Fruit fly (Drosophila melanogaster) whole organism, pupa: Measurements from ENCODE around the gene CG2233.

Experiments used
- CG10348 ChIP-seq: fragments of 200-800 bp; sonication (Bioruptor generic); IDR thresholded peaks from 2 replicates; pipeline ENCODE4 v1.3.6; 2022; ENCODE audit warnings: missing biosample characterization, missing genetic modification characterization
- CG12605 ChIP-seq: fragments of 200-800 bp; sonication (Bioruptor generic); IDR thresholded peaks from 2 replicates; pipeline ENCODE4 v1.3.6; 2022; ENCODE audit warnings: missing biosample characterization, missing genetic modification characterization
- CG14655 ChIP-seq: fragments of 200-800 bp; sonication (Bioruptor generic); optimal IDR thresholded peaks from 3 replicates; lab custom pipeline; 2017; ENCODE audit warnings: mild to moderate bottlenecking, missing biosample characterization, missing genetic modification reagents, missing genetic modification characterization
- CG15710 ChIP-seq: fragments of 200-800 bp; sonication (Bioruptor generic); optimal IDR thresholded peaks from 2 replicates; lab custom pipeline; 2018; ENCODE audit warnings: missing biosample characterization, mild to moderate bottlenecking, missing genetic modification characterization, moderate library complexity
- CG17806 ChIP-seq: fragments of 200-800 bp; sonication (Bioruptor generic); optimal IDR thresholded peaks from 2 replicates; lab custom pipeline; 2018; ENCODE audit warnings: missing biosample characterization, mild to moderate bottlenecking, missing genetic modification characterization, moderate library complexity
- CG34367 ChIP-seq: fragments of 200-800 bp; sonication (Bioruptor generic); optimal IDR thresholded peaks from 2 replicates; lab custom pipeline; 2018; ENCODE audit warnings: missing biosample characterization, mild to moderate bottlenecking, missing genetic modification characterization
- CG8159 ChIP-seq: fragments of 200-800 bp; sonication (Bioruptor generic); optimal IDR thresholded peaks from 3 replicates; lab custom pipeline; 2018; ENCODE audit warnings: missing biosample characterization, mild to moderate bottlenecking, missing genetic modification characterization, moderate library complexity
- CG8301 ChIP-seq: fragments of 200-800 bp; sonication (Bioruptor generic); optimal IDR thresholded peaks from 2 replicates; lab custom pipeline; 2018; ENCODE audit warnings: missing biosample characterization, mild to moderate bottlenecking, missing genetic modification characterization
- CG9948 ChIP-seq: fragments of 200-800 bp; sonication (Bioruptor generic); optimal IDR thresholded peaks from 2 replicates; lab custom pipeline; 2018; ENCODE audit warnings: missing biosample characterization, mild to moderate bottlenecking, missing genetic modification characterization, moderate library complexity
- EcR ChIP-seq: fragments of 200-800 bp; sonication (Bioruptor generic); optimal IDR thresholded peaks from 3 replicates; lab custom pipeline; 2019; ENCODE audit warnings: missing biosample characterization, missing genetic modification characterization, mild to moderate bottlenecking, moderate library complexity, missing genetic modification reagents
- Pif1B ChIP-seq: fragments of 200-800 bp; sonication (Bioruptor generic); optimal IDR thresholded peaks from 3 replicates; lab custom pipeline; 2016; ENCODE audit warnings: missing biosample characterization, missing genetic modification characterization
- fd96Ca ChIP-seq: fragments of 200-800 bp; sonication (Bioruptor generic); IDR thresholded peaks from 3 replicates; pipeline ENCODE4 v1.3.6; 2022; ENCODE audit warnings: missing biosample characterization, missing genetic modification characterization
- rn ChIP-seq: fragments of 200-800 bp; sonication (Bioruptor generic); IDR thresholded peaks from 2 replicates; pipeline ENCODE4 v1.3.6; 2022; ENCODE audit warnings: missing biosample characterization, missing genetic modification characterization

- TF ChIP-seq CG34367 (tag; lab: Kevin White, UChicago) (no peak), EcR (GFP tag; lab: Kevin White, UChicago) (no peak), CG15710 (tag; lab: Kevin White, UChicago) (no peak), CG17806 (tag; lab: Kevin White, UChicago) (no peak), CG10348 (GFP tag; lab: Robert Waterston, UW) (no peak), rn (GFP tag; lab: Robert Waterston, UW) (no peak), CG12605 (GFP tag; lab: Robert Waterston, UW) (no peak), CG8159 (no peak), Pif1B (GFP tag; lab: Kevin White, UChicago) (no peak), CG8301 (tag; lab: Kevin White, UChicago) (no peak), CG9948 (tag; lab: Kevin White, UChicago) (no peak), CG14655 (no peak), fd96Ca (no peak)
These were observed at the start of gene CG2233 for dm6 chrX:8037334-8037733.
